Worm (Caenorhabditis elegans): ENCODE results near the gene K04H4.5.
A peak's percentile ranks its signal among the peaks of the same experiment; 100 is the strongest.

The K04H4.5 gene

ce11 chrIII:9393114-9393780 is 34.1 kb downstream of the K04H4.5 start, which contains the start of the genes gpr-2 and rgr-1:
Gene gpr-2 (minus strand): TSS chrIII:9393164.
Gene rgr-1 (plus strand): TSS chrIII:9393730.
- no peak for TF ChIP-seq nhr-77 (tag; optimal IDR thresholded peaks at IDR 0.05)
- TF ChIP-seq lin-39 (tag; optimal IDR thresholded peaks at IDR 0.05): no peak
- no peak for TF ChIP-seq nhr-11 (tag; optimal IDR thresholded peaks at IDR 0.05)
- TF ChIP-seq ztf-11 (tag; optimal IDR thresholded peaks at IDR 0.05): no peak
- TF ChIP-seq nhr-6 (tag; optimal IDR thresholded peaks at IDR 0.05): no peak
- TF ChIP-seq crh-2 (tag; optimal IDR thresholded peaks at IDR 0.05): no peak
- TF ChIP-seq nhr-25 (tag; optimal IDR thresholded peaks at IDR 0.05): no peak
- TF ChIP-seq fos-1 (tag; optimal IDR thresholded peaks at IDR 0.05): no peak
- no peak for TF ChIP-seq R02D3.7 (tag; optimal IDR thresholded peaks at IDR 0.05)
- peak; percentile 32 for TF ChIP-seq nhr-129 (tag; optimal IDR thresholded peaks at IDR 0.05)
- no peak for TF ChIP-seq sma-3 (GFP tag; optimal IDR thresholded peaks at IDR 0.05)
- no peak for TF ChIP-seq sem-4 (tag; optimal IDR thresholded peaks at IDR 0.05)
- TF ChIP-seq unc-55 (GFP tag; optimal IDR thresholded peaks at IDR 0.05): peak; percentile 52
- no peak for TF ChIP-seq nhr-21 (tag; optimal IDR thresholded peaks at IDR 0.05)
- no peak for TF ChIP-seq elt-3 (tag; optimal IDR thresholded peaks at IDR 0.05)
- no peak for TF ChIP-seq mab-5 (tag; optimal IDR thresholded peaks at IDR 0.05)
- no peak for TF ChIP-seq Y55F3AM.14 (GFP tag; optimal IDR thresholded peaks at IDR 0.05)
- no peak for TF ChIP-seq C34F6.9 (tag; optimal IDR thresholded peaks at IDR 0.05)
- TF ChIP-seq ZK546.5 (tag; optimal IDR thresholded peaks at IDR 0.05): no peak
- TF ChIP-seq nhr-10 (tag; optimal IDR thresholded peaks at IDR 0.05): no peak
- TF ChIP-seq blmp-1 (tag; optimal IDR thresholded peaks at IDR 0.05; ENCODE audit: insufficient read depth): no peak
- no peak for TF ChIP-seq egl-27 (tag; optimal IDR thresholded peaks at IDR 0.05)
- TF ChIP-seq lin-11 (tag; optimal IDR thresholded peaks at IDR 0.05): peak; percentile 12
- no peak for TF ChIP-seq peb-1 (tag; optimal IDR thresholded peaks at IDR 0.05)
- TF ChIP-seq snpc-4 (tag; optimal IDR thresholded peaks at IDR 0.05): no peak
- TF ChIP-seq lsy-2 (tag; optimal IDR thresholded peaks at IDR 0.05): peak in 1 of 2 experiments; percentile 33
- no peak for TF ChIP-seq elt-1 (tag; optimal IDR thresholded peaks at IDR 0.05)
- no peak for TF ChIP-seq mdl-1 (tag; optimal IDR thresholded peaks at IDR 0.05)
- TF ChIP-seq mbf-1 (tag; optimal IDR thresholded peaks at IDR 0.05): no peak
- TF ChIP-seq skn-1 (tag; optimal IDR thresholded peaks at IDR 0.05): no peak
- no peak for TF ChIP-seq nhr-237 (tag; optimal IDR thresholded peaks at IDR 0.05)
- peak; percentile 11 for TF ChIP-seq lin-13 (GFP tag; optimal IDR thresholded peaks at IDR 0.05)
- TF ChIP-seq ceh-16 (tag; optimal IDR thresholded peaks at IDR 0.05): no peak
- TF ChIP-seq ztf-4 (tag; optimal IDR thresholded peaks at IDR 0.05): no peak
- peak; percentile 82 for TF ChIP-seq gmeb-1 (tag; optimal IDR thresholded peaks at IDR 0.05)
- no peak for TF ChIP-seq ceh-82 (tag; optimal IDR thresholded peaks at IDR 0.05)
- TF ChIP-seq ama-1 (optimal IDR thresholded peaks at IDR 0.05): no peak
- TF ChIP-seq F13H6.1 (tag; optimal IDR thresholded peaks at IDR 0.05): no peak
- no peak for TF ChIP-seq unc-62 (GFP tag; optimal IDR thresholded peaks at IDR 0.05)
- TF ChIP-seq unc-39 (tag; optimal IDR thresholded peaks at IDR 0.05): no peak

ce11 chrIII:9401036-9401435 is 41.9 kb downstream of the K04H4.5 start, which contains the start of gene nlp-48:
Gene nlp-48 (minus strand): TSS chrIII:9401136.
- TF ChIP-seq fos-1 (tag; optimal IDR thresholded peaks at IDR 0.05): no peak
- TF ChIP-seq C34F6.9 (tag; optimal IDR thresholded peaks at IDR 0.05): no peak
- no peak for TF ChIP-seq nhr-12 (tag; optimal IDR thresholded peaks at IDR 0.05)
- TF ChIP-seq blmp-1 (tag; optimal IDR thresholded peaks at IDR 0.05; ENCODE audit: insufficient read depth): no peak
- TF ChIP-seq sma-3 (GFP tag; optimal IDR thresholded peaks at IDR 0.05): no peak

ce11 chrIII:9406600-9406999 is 47.4 kb downstream of the K04H4.5 start, which contains the start of gene T26G10.1:
Gene T26G10.1 (minus strand): TSS chrIII:9406641.
- TF ChIP-seq ama-1 (optimal IDR thresholded peaks at IDR 0.05) (no peak), egl-27 (tag; optimal IDR thresholded peaks at IDR 0.05) (peak; percentile 50), aly-2 (tag; optimal IDR thresholded peaks at IDR 0.05) (no peak), mbf-1 (tag; optimal IDR thresholded peaks at IDR 0.05) (no peak), lin-39 (tag; optimal IDR thresholded peaks at IDR 0.05) (no peak), sma-3 (GFP tag; optimal IDR thresholded peaks at IDR 0.05) (peak; percentile 67), mdl-1 (tag; optimal IDR thresholded peaks at IDR 0.05) (no peak), nhr-25 (tag; optimal IDR thresholded peaks at IDR 0.05) (peak; percentile 72), peb-1 (tag; optimal IDR thresholded peaks at IDR 0.05) (no peak), nhr-11 (tag; optimal IDR thresholded peaks at IDR 0.05) (no peak), alr-1 (tag; optimal IDR thresholded peaks at IDR 0.05) (no peak), unc-39 (tag; optimal IDR thresholded peaks at IDR 0.05) (no peak), lsy-2 (tag; optimal IDR thresholded peaks at IDR 0.05) (peak; percentile 75 to 91), dmd-4 (tag; optimal IDR thresholded peaks at IDR 0.05) (no peak), unc-62 (GFP tag; optimal IDR thresholded peaks at IDR 0.05) (no peak), sem-4 (tag; optimal IDR thresholded peaks at IDR 0.05) (peak; percentile 28), unc-55 (GFP tag; optimal IDR thresholded peaks at IDR 0.05) (peak; percentile 83), lin-11 (tag; optimal IDR thresholded peaks at IDR 0.05) (no peak), ceh-82 (tag; optimal IDR thresholded peaks at IDR 0.05) (no peak), ceh-16 (tag; optimal IDR thresholded peaks at IDR 0.05) (no peak), F13H6.1 (tag; optimal IDR thresholded peaks at IDR 0.05) (peak; percentile 68), nhr-10 (tag; optimal IDR thresholded peaks at IDR 0.05) (no peak), lin-13 (GFP tag; optimal IDR thresholded peaks at IDR 0.05) (peak; percentile 68), R02D3.7 (tag; optimal IDR thresholded peaks at IDR 0.05) (peak; percentile 92), ztf-1 (GFP tag; conservative IDR thresholded peaks at IDR 0.05) (no peak), zag-1 (tag; optimal IDR thresholded peaks at IDR 0.05) (no peak), nhr-129 (tag; optimal IDR thresholded peaks at IDR 0.05) (peak; percentile 21), ztf-4 (tag; optimal IDR thresholded peaks at IDR 0.05) (no peak), elt-1 (tag; optimal IDR thresholded peaks at IDR 0.05) (no peak), nhr-6 (tag; optimal IDR thresholded peaks at IDR 0.05) (no peak), nhr-77 (tag; optimal IDR thresholded peaks at IDR 0.05) (no peak)
